Worm (Caenorhabditis elegans) whole organism, midembryonic: ENCODE results near the gene zip-8.

Experiments
- klf-2 ChIP-seq: fragments of 200-800 bp; sonication (Bioruptor generic); conservative IDR thresholded peaks from 2 replicates; pipeline ENCODE4 v1.3.6; 2022; ENCODE audit warnings: missing genetic modification reagents, missing genetic modification characterization, missing compliant biosample characterization
- med-1 ChIP-seq: sonication (generic microtip); optimal IDR thresholded peaks from 2 replicates; lab custom pipeline; 2017; ENCODE audit warnings: missing genetic modification characterization, mild to moderate bottlenecking, missing compliant biosample characterization, antibody characterized with exemption, missing genetic modification reagents; ENCODE audit not compliant: insufficient read depth
- ref-1 ChIP-seq: fragments of 200-800 bp; sonication (Bioruptor generic); conservative IDR thresholded peaks from 2 replicates; pipeline ENCODE4 v1.3.6; 2022; ENCODE audit warnings: missing genetic modification reagents, missing genetic modification characterization, missing compliant biosample characterization
- tab-1 ChIP-seq: fragments of 200-800 bp; sonication (Bioruptor generic); IDR thresholded peaks from 2 replicates; pipeline ENCODE4 v1.3.6; 2022; ENCODE audit warnings: missing genetic modification characterization, missing compliant biosample characterization
- ztf-23 ChIP-seq: fragments of 200-800 bp; sonication (Bioruptor generic); IDR thresholded peaks from 2 replicates; pipeline ENCODE4 v1.3.6; 2022; ENCODE audit warnings: missing genetic modification reagents, missing genetic modification characterization, missing compliant biosample characterization

ce11 chrIII:6432939-6433338, 45.8 kb upstream of the zip-8 start, which contains the start of gene vps-16:
- TF ChIP-seq med-1 (GFP tag; lab: Kevin White, UChicago) (no peak), klf-2 (GFP tag; lab: Robert Waterston, UW) (no peak), ref-1 (GFP tag; lab: Robert Waterston, UW) (no peak), ztf-23 (GFP tag; lab: Robert Waterston, UW) (no peak), tab-1 (GFP tag; lab: Robert Waterston, UW) (no peak)
